Worm (Caenorhabditis elegans): ENCODE data around the gene bcmo-2.

DNA sequence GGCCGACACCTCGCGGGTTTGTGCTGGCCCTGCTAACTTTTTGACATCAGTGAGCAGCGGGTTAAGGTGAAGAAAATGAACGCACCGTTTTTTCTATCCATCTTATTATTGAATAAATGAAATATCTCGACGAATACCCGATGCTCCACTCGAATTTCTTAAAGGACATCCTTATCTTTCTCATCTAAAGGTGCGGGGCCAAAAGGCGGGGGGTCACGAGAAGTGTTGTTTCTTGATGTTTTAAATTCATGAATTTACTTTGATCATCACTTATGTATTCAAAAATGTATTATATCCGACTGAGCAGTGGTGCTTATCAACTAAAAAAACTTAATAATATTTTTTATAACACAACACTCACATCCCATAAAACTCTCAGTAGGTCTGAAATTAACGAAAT lies 46.0 kb downstream of the bcmo-2 start, which contains the start of gene nhr-261:
- TF ChIP-seq nhr-237 (tag; optimal IDR thresholded peaks at IDR 0.05) (no peak), pha-4 (tag; optimal IDR thresholded peaks at IDR 0.05) (no peak), elt-1 (tag; optimal IDR thresholded peaks at IDR 0.05; ENCODE audit: borderline replicate concordance, insufficient read depth) (no peak), nhr-12 (tag; optimal IDR thresholded peaks at IDR 0.05) (no peak), sptf-1 (tag; optimal IDR thresholded peaks at IDR 0.05) (no peak), blmp-1 (tag; optimal IDR thresholded peaks at IDR 0.05) (no peak), ceh-39 (tag; optimal IDR thresholded peaks at IDR 0.05) (no peak), mls-2 (tag; optimal IDR thresholded peaks at IDR 0.05) (no peak), lsy-2 (tag; optimal IDR thresholded peaks at IDR 0.05) (no peak), mep-1 (tag; optimal IDR thresholded peaks at IDR 0.05) (no peak), nhr-76 (tag; optimal IDR thresholded peaks at IDR 0.05) (no peak), flh-1 (GFP tag; optimal IDR thresholded peaks at IDR 0.05) (no peak), nhr-28 (tag; optimal IDR thresholded peaks at IDR 0.05) (no peak), unc-39 (tag; optimal IDR thresholded peaks at IDR 0.05) (no peak)
